Fruit fly (Drosophila melanogaster) whole organism, prepupa: Measurements from ENCODE around the gene CG5861.
A peak's percentile ranks its signal among the peaks of the same experiment; 100 is the strongest.

Experiments used
- Blimp-1 ChIP-seq: fragments of 200-800 bp; sonication (Bioruptor generic); optimal IDR thresholded peaks from 3 replicates; lab custom pipeline; 2017; ENCODE audit warnings: missing biosample characterization, missing genetic modification characterization, mild to moderate bottlenecking, moderate library complexity, missing genetic modification reagents
- CG10631 ChIP-seq: fragments of 200-800 bp; sonication (Bioruptor generic); optimal IDR thresholded peaks from 2 replicates; lab custom pipeline; 2016; ENCODE audit warnings: missing biosample characterization, missing genetic modification characterization
- CG10669 ChIP-seq: fragments of 200-800 bp; sonication (Bioruptor generic); optimal IDR thresholded peaks from 3 replicates; lab custom pipeline; 2018; ENCODE audit warnings: missing biosample characterization, mild to moderate bottlenecking, missing genetic modification characterization, moderate library complexity
- CG11294 ChIP-seq: fragments of 200-800 bp; sonication (Bioruptor generic); IDR thresholded peaks from 2 replicates; pipeline ENCODE4 v1.3.6; 2022; ENCODE audit warnings: missing biosample characterization, missing genetic modification characterization
- CG11902 ChIP-seq: fragments of 200-800 bp; sonication (Bioruptor generic); optimal IDR thresholded peaks from 3 replicates; lab custom pipeline; 2016; ENCODE audit warnings: missing biosample characterization, missing genetic modification characterization
- CG15336 ChIP-seq: fragments of 200-800 bp; sonication (Bioruptor generic); IDR thresholded peaks from 2 replicates; pipeline ENCODE4 v1.3.6; 2022; ENCODE audit warnings: missing biosample characterization, missing genetic modification characterization
- CG1621 ChIP-seq: fragments of 200-800 bp; sonication (Bioruptor generic); optimal IDR thresholded peaks from 3 replicates; lab custom pipeline; 2018; ENCODE audit warnings: missing biosample characterization, mild to moderate bottlenecking, missing genetic modification characterization
- CG16779 ChIP-seq: fragments of 200-800 bp; sonication (Bioruptor generic); optimal IDR thresholded peaks from 3 replicates; lab custom pipeline; 2017; ENCODE audit warnings: missing biosample characterization, mild to moderate bottlenecking, missing genetic modification characterization
- CG3032 ChIP-seq: fragments of 200-800 bp; optimal IDR thresholded peaks from 2 replicates; lab custom pipeline; 2019; ENCODE audit warnings: missing biosample characterization, mild to moderate bottlenecking, missing genetic modification characterization, moderate library complexity
- CG31627 ChIP-seq: fragments of 200-800 bp; sonication (Bioruptor generic); optimal IDR thresholded peaks from 3 replicates; lab custom pipeline; 2016; ENCODE audit warnings: missing biosample characterization, missing genetic modification characterization
- CG32006 ChIP-seq: fragments of 200-800 bp; sonication (Bioruptor generic); optimal IDR thresholded peaks from 3 replicates; lab custom pipeline; 2017; ENCODE audit warnings: missing biosample characterization, mild to moderate bottlenecking, missing genetic modification characterization
- CG34406 ChIP-seq: fragments of 200-800 bp; sonication (Bioruptor generic); optimal IDR thresholded peaks from 3 replicates; lab custom pipeline; 2016; ENCODE audit warnings: missing biosample characterization, missing genetic modification characterization
- CG3919 ChIP-seq: fragments of 200-800 bp; sonication (Bioruptor generic); optimal IDR thresholded peaks from 3 replicates; lab custom pipeline; 2016; ENCODE audit warnings: missing biosample characterization, missing genetic modification characterization
- CG4318 ChIP-seq: fragments of 200-800 bp; sonication (Bioruptor generic); optimal IDR thresholded peaks from 3 replicates; lab custom pipeline; 2017; ENCODE audit warnings: missing biosample characterization, mild to moderate bottlenecking, missing genetic modification characterization
- CG6163 ChIP-seq: fragments of 200-800 bp; sonication (Bioruptor generic); IDR thresholded peaks from 3 replicates; pipeline ENCODE4 v1.3.6; 2022; ENCODE audit warnings: missing biosample characterization, missing genetic modification characterization
- CG6276 ChIP-seq: fragments of 200-800 bp; sonication (Bioruptor generic); optimal IDR thresholded peaks from 2 replicates; lab custom pipeline; 2017; ENCODE audit warnings: missing biosample characterization, mild to moderate bottlenecking, missing genetic modification characterization
- CG6808 ChIP-seq: fragments of 200-800 bp; sonication (Bioruptor generic); optimal IDR thresholded peaks from 3 replicates; lab custom pipeline; 2017; ENCODE audit warnings: missing biosample characterization, missing genetic modification characterization, mild to moderate bottlenecking, moderate library complexity, missing genetic modification reagents
- CG6854 ChIP-seq: fragments of 200-800 bp; sonication (Bioruptor generic); optimal IDR thresholded peaks from 2 replicates; lab custom pipeline; 2017; ENCODE audit warnings: missing biosample characterization, mild to moderate bottlenecking, missing genetic modification characterization
- Eip75B ChIP-seq: fragments of 200-800 bp; sonication (Bioruptor generic); optimal IDR thresholded peaks from 3 replicates; lab custom pipeline; 2016; ENCODE audit warnings: missing biosample characterization, missing genetic modification characterization
- Eip78C ChIP-seq: fragments of 200-800 bp; sonication (Bioruptor generic); peaks from one replicate; lab custom pipeline; 2016; ENCODE audit warnings: missing biosample characterization, missing genetic modification characterization
- Eip93F ChIP-seq: fragments of 200-800 bp; sonication (Bioruptor generic); optimal IDR thresholded peaks from 2 replicates; lab custom pipeline; 2016; ENCODE audit warnings: missing biosample characterization, mild to moderate bottlenecking, missing genetic modification characterization
- Gug ChIP-seq: fragments of 200-800 bp; sonication (Bioruptor generic); IDR thresholded peaks from 2 replicates; pipeline ENCODE4 v1.3.6; 2022; ENCODE audit warnings: missing biosample characterization, missing genetic modification characterization
- Hr38 ChIP-seq: sonication (Bioruptor generic); optimal IDR thresholded peaks from 2 replicates; lab custom pipeline; 2016; ENCODE audit warnings: missing biosample characterization, missing genetic modification characterization
- Hr39 ChIP-seq: fragments of 200-800 bp; sonication (Bioruptor generic); optimal IDR thresholded peaks from 2 replicates; lab custom pipeline; 2016; ENCODE audit warnings: missing biosample characterization, missing genetic modification characterization
- Hr4 ChIP-seq: fragments of 200-800 bp; sonication (Bioruptor generic); optimal IDR thresholded peaks from 3 replicates; lab custom pipeline; 2016; ENCODE audit warnings: missing biosample characterization, missing genetic modification characterization
- OdsH ChIP-seq: fragments of 200-800 bp; sonication (Bioruptor generic); optimal IDR thresholded peaks from 3 replicates; lab custom pipeline; 2016; ENCODE audit warnings: missing biosample characterization, missing genetic modification characterization
- Smox ChIP-seq: fragments of 200-800 bp; sonication (Bioruptor generic); optimal IDR thresholded peaks from 3 replicates; lab custom pipeline; 2016; ENCODE audit warnings: missing biosample characterization, missing genetic modification characterization
- Sox102F ChIP-seq: fragments of 200-800 bp; sonication (Bioruptor generic); optimal IDR thresholded peaks from 2 replicates; lab custom pipeline; 2016; ENCODE audit warnings: missing biosample characterization, mild to moderate bottlenecking, missing genetic modification characterization
- Sox15 ChIP-seq: fragments of 200-800 bp; sonication (Bioruptor generic); optimal IDR thresholded peaks from 3 replicates; lab custom pipeline; 2016; ENCODE audit warnings: missing biosample characterization, missing genetic modification characterization
- achi ChIP-seq: fragments of 200-800 bp; sonication (Bioruptor generic); optimal IDR thresholded peaks from 3 replicates; lab custom pipeline; 2016; ENCODE audit warnings: missing biosample characterization, missing genetic modification characterization
- acj6 ChIP-seq: fragments of 200-800 bp; sonication (Bioruptor generic); optimal IDR thresholded peaks from 3 replicates; lab custom pipeline; 2016; ENCODE audit warnings: missing biosample characterization, missing genetic modification characterization
- cyc ChIP-seq: fragments of 200-800 bp; sonication (Bioruptor generic); optimal IDR thresholded peaks from 3 replicates; lab custom pipeline; 2016; ENCODE audit warnings: missing biosample characterization, missing genetic modification characterization
- dac ChIP-seq: fragments of 200-800 bp; sonication (Bioruptor generic); optimal IDR thresholded peaks from 2 replicates; lab custom pipeline; 2017; ENCODE audit warnings: missing biosample characterization, mild to moderate bottlenecking, missing genetic modification characterization
- dsx ChIP-seq: fragments of 200-800 bp; optimal IDR thresholded peaks from 3 replicates; lab custom pipeline; 2019; ENCODE audit warnings: missing biosample characterization, mild to moderate bottlenecking, missing genetic modification characterization, moderate library complexity; ENCODE audit not compliant: poor library complexity, severe bottlenecking
- eg ChIP-seq: fragments of 200-800 bp; sonication (Bioruptor generic); IDR thresholded peaks from 3 replicates; pipeline ENCODE4 v1.3.6; 2022; ENCODE audit warnings: missing biosample characterization, missing genetic modification characterization
- esn ChIP-seq: fragments of 200-800 bp; sonication (Bioruptor generic); optimal IDR thresholded peaks from 2 replicates; lab custom pipeline; 2016; ENCODE audit warnings: missing biosample characterization, mild to moderate bottlenecking, missing genetic modification characterization, moderate library complexity
- fd59A ChIP-seq: fragments of 200-800 bp; sonication (Bioruptor generic); optimal IDR thresholded peaks from 2 replicates; lab custom pipeline; 2017; ENCODE audit warnings: missing biosample characterization, mild to moderate bottlenecking, missing genetic modification characterization, missing genetic modification reagents
- fkh ChIP-seq: fragments of 200-800 bp; sonication (Bioruptor generic); optimal IDR thresholded peaks from 3 replicates; lab custom pipeline; 2017; ENCODE audit warnings: missing biosample characterization, mild to moderate bottlenecking, missing genetic modification characterization, moderate library complexity
- net ChIP-seq: fragments of 200-800 bp; sonication (Bioruptor generic); optimal IDR thresholded peaks from 3 replicates; lab custom pipeline; 2016; ENCODE audit warnings: missing biosample characterization, missing genetic modification characterization
- pdm3 ChIP-seq: fragments of 200-800 bp; sonication (Bioruptor generic); optimal IDR thresholded peaks from 3 replicates; lab custom pipeline; 2016; ENCODE audit warnings: missing biosample characterization, missing genetic modification characterization
- salr ChIP-seq, 2 experiments: fragments of 200-800 bp; sonication (Bioruptor generic); optimal IDR thresholded peaks; 3 replicates each; lab custom pipeline; 2016 to 2018; ENCODE audit warnings: missing biosample characterization in 2 of 2, missing genetic modification characterization in 2 of 2, mild to moderate bottlenecking in 1 of 2
- spab ChIP-seq: fragments of 200-800 bp; sonication (Bioruptor generic); optimal IDR thresholded peaks from 2 replicates; lab custom pipeline; 2017; ENCODE audit warnings: missing biosample characterization, mild to moderate bottlenecking, missing genetic modification characterization, missing genetic modification reagents
- svp ChIP-seq: fragments of 200-800 bp; sonication (Bioruptor generic); peaks from one replicate; lab custom pipeline; 2016; ENCODE audit warnings: missing biosample characterization, missing genetic modification characterization
- topi ChIP-seq: fragments of 200-800 bp; sonication (Bioruptor generic); optimal IDR thresholded peaks from 3 replicates; lab custom pipeline; 2016; ENCODE audit warnings: missing biosample characterization, missing genetic modification characterization
- vri ChIP-seq: fragments of 200-800 bp; sonication (Bioruptor generic); optimal IDR thresholded peaks from 3 replicates; lab custom pipeline; 2016; ENCODE audit warnings: missing biosample characterization, mild to moderate bottlenecking, missing genetic modification characterization

Gene CG5861

dm6 chr2L:16351805-16352584 lies 44.9 kb upstream of the CG5861 start:
- TF ChIP-seq CG10669 (GFP tag; lab: Kevin White, UChicago), result no peak
- TF ChIP-seq CG6276 (GFP tag; lab: Kevin White, UChicago), result no peak
- TF ChIP-seq Gug (GFP tag; lab: Robert Waterston, UW), result no peak
- no peak for TF ChIP-seq Eip93F (GFP tag; lab: Kevin White, UChicago)
- no peak for TF ChIP-seq dac (GFP tag; lab: Kevin White, UChicago)
- no peak for TF ChIP-seq OdsH
- no peak for TF ChIP-seq spab (GFP tag; lab: Kevin White, UChicago)
- no peak for TF ChIP-seq fkh
- TF ChIP-seq CG16779 (tag; lab: Kevin White, UChicago), result no peak
- TF ChIP-seq dsx (GFP tag; lab: Kevin White, UChicago), result no peak
- TF ChIP-seq Smox, result no peak
- no peak for TF ChIP-seq cyc (GFP tag; lab: Kevin White, UChicago)
- no peak for TF ChIP-seq Hr38 (GFP tag; lab: Kevin White, UChicago)
- TF ChIP-seq CG34406 (GFP tag; lab: Kevin White, UChicago), result no peak
- no peak; the same call in 2 of the 3 replicates for TF ChIP-seq CG6163 (GFP tag; lab: Robert Waterston, UW)
- no peak for TF ChIP-seq Hr4
- no peak for TF ChIP-seq CG3032 (tag; lab: Kevin White, UChicago)
- TF ChIP-seq CG6808 (GFP tag; lab: Kevin White, UChicago), result no peak
- no peak for TF ChIP-seq pdm3 (GFP tag; lab: Kevin White, UChicago)
- TF ChIP-seq eg, result no peak

dm6 chr2L:16350742-16351568 lies 43.9 kb upstream of the CG5861 start:
- peak; percentile 97 for TF ChIP-seq Sox15
- peak; percentile 100 for TF ChIP-seq Eip78C (GFP tag; lab: Kevin White, UChicago)
- TF ChIP-seq pdm3 (GFP tag; lab: Kevin White, UChicago), result peak; percentile 99
- peak; percentile 99 for TF ChIP-seq CG6276 (GFP tag; lab: Kevin White, UChicago)
- peak; percentile 99 for TF ChIP-seq CG1621 (tag; lab: Kevin White, UChicago)
- peak; percentile 99 for TF ChIP-seq CG16779 (tag; lab: Kevin White, UChicago)
- TF ChIP-seq fd59A (GFP tag; lab: Kevin White, UChicago), result peak; percentile 99
- TF ChIP-seq dac (GFP tag; lab: Kevin White, UChicago), result peak; percentile 98
- peak; percentile 100 for TF ChIP-seq CG15336 (GFP tag; lab: Robert Waterston, UW)
- TF ChIP-seq CG3919 (GFP tag; lab: Kevin White, UChicago), result peak; percentile 99
- TF ChIP-seq acj6 (GFP tag; lab: Kevin White, UChicago), result peak; percentile 99
- peak; percentile 99 for TF ChIP-seq CG3032 (tag; lab: Kevin White, UChicago)
- TF ChIP-seq Sox102F (GFP tag; lab: Kevin White, UChicago), result peak; percentile 99
- TF ChIP-seq esn (GFP tag; lab: Kevin White, UChicago), result peak; percentile 100
- TF ChIP-seq CG11902 (GFP tag; lab: Kevin White, UChicago), result peak; percentile 97
- peak; percentile 99 for TF ChIP-seq CG6163 (GFP tag; lab: Robert Waterston, UW)
- peak; percentile 99 for TF ChIP-seq CG31627
- peak; percentile 98 to 99 for TF ChIP-seq salr (GFP tag; optimal IDR thresholded peaks at IDR 0.05; lab: Kevin White, UChicago)
- peak; percentile 96 for TF ChIP-seq Blimp-1 (GFP tag; lab: Kevin White, UChicago)
- peak; percentile 93 for TF ChIP-seq fkh
- peak; percentile 99 for TF ChIP-seq net (GFP tag; lab: Kevin White, UChicago)
- TF ChIP-seq vri (GFP tag; lab: Kevin White, UChicago), result peak; percentile 98
- peak; percentile 99 for TF ChIP-seq topi
- peak; percentile 99 for TF ChIP-seq achi (GFP tag; lab: Kevin White, UChicago)
- peak; percentile 98 for TF ChIP-seq Gug (GFP tag; lab: Robert Waterston, UW)
- TF ChIP-seq svp (GFP tag; lab: Kevin White, UChicago), result peak; percentile 100
- TF ChIP-seq CG4318 (GFP tag; lab: Kevin White, UChicago), result peak; percentile 97
- peak; percentile 99 for TF ChIP-seq Hr39 (GFP tag; lab: Kevin White, UChicago)
- peak; percentile 99 for TF ChIP-seq CG10631 (GFP tag; lab: Kevin White, UChicago)
- peak; percentile 99 for TF ChIP-seq Eip75B
- TF ChIP-seq eg, result peak; percentile 99
- peak; percentile 98 for TF ChIP-seq CG6854
- peak; percentile 99 for TF ChIP-seq Eip93F (GFP tag; lab: Kevin White, UChicago)
- peak; percentile 99 for TF ChIP-seq CG34406 (GFP tag; lab: Kevin White, UChicago)
- peak; percentile 99 for TF ChIP-seq CG32006 (GFP tag; lab: Kevin White, UChicago)
- peak; percentile 96 for TF ChIP-seq CG11294 (GFP tag; lab: Robert Waterston, UW)
- peak; percentile 99 for TF ChIP-seq dsx (GFP tag; lab: Kevin White, UChicago)
